Worm (Caenorhabditis elegans) whole organism, late embryonic: Measurements from ENCODE around the gene H40L08.3.

Source experiments
- C38D4.7 ChIP-seq: fragments of 200-800 bp; sonication (Bioruptor generic); optimal IDR thresholded peaks from 2 replicates; lab custom pipeline; 2018; ENCODE audit warnings: mild to moderate bottlenecking, missing genetic modification characterization, moderate library complexity, missing compliant biosample characterization
- F13H6.1 ChIP-seq: sonication (generic microtip); optimal IDR thresholded peaks from 2 replicates; lab custom pipeline; 2016; ENCODE audit warnings: missing genetic modification characterization, missing compliant biosample characterization
- K02D7.2 ChIP-seq: sonication (generic microtip); optimal IDR thresholded peaks from 2 replicates; lab custom pipeline; 2017; ENCODE audit warnings: mild to moderate bottlenecking, missing genetic modification characterization, missing compliant biosample characterization
- K09A11.1 ChIP-seq: sonication (generic microtip); optimal IDR thresholded peaks from 2 replicates; lab custom pipeline; 2017; ENCODE audit warnings: antibody characterized with exemption, mild to moderate bottlenecking, missing genetic modification characterization, missing compliant biosample characterization; ENCODE audit not compliant: insufficient read depth
- T23F11.4 ChIP-seq: fragments of 200-800 bp; sonication (Bioruptor generic); optimal IDR thresholded peaks from 2 replicates; lab custom pipeline; 2018; ENCODE audit warnings: mild to moderate bottlenecking, missing genetic modification characterization, missing compliant biosample characterization
- Y22D7AL.16 ChIP-seq: sonication (generic microtip); optimal IDR thresholded peaks from 2 replicates; lab custom pipeline; 2016; ENCODE audit warnings: missing genetic modification characterization, missing compliant biosample characterization
- ahr-1 ChIP-seq: sonication (generic microtip); optimal IDR thresholded peaks from 2 replicates; lab custom pipeline; 2016; ENCODE audit warnings: missing genetic modification characterization, missing compliant biosample characterization
- ama-1 ChIP-seq: fragments of 150-350 bp; optimal IDR thresholded peaks from 2 replicates; lab custom pipeline; 2014
- ceh-18 ChIP-seq: sonication (generic microtip); optimal IDR thresholded peaks from 2 replicates; lab custom pipeline; 2016; ENCODE audit warnings: missing genetic modification characterization, missing compliant biosample characterization
- ceh-22 ChIP-seq: sonication (generic microtip); optimal IDR thresholded peaks from 2 replicates; lab custom pipeline; 2017; ENCODE audit warnings: missing biosample characterization, missing genetic modification characterization
- ceh-31 ChIP-seq: sonication (generic microtip); optimal IDR thresholded peaks from 2 replicates; lab custom pipeline; 2016; ENCODE audit warnings: missing genetic modification characterization, missing compliant biosample characterization
- ceh-6 ChIP-seq: fragments of 200-800 bp; sonication (Bioruptor generic); optimal IDR thresholded peaks from 2 replicates; lab custom pipeline; 2018; ENCODE audit warnings: mild to moderate bottlenecking, missing genetic modification characterization, missing compliant biosample characterization
- ceh-9 ChIP-seq: sonication (generic microtip); optimal IDR thresholded peaks from 2 replicates; lab custom pipeline; 2016; ENCODE audit warnings: mild to moderate bottlenecking, missing genetic modification characterization, inconsistent platforms, missing compliant biosample characterization
- che-1 ChIP-seq: sonication (generic microtip); optimal IDR thresholded peaks from 2 replicates; lab custom pipeline; 2016; ENCODE audit warnings: mild to moderate bottlenecking, missing genetic modification characterization, missing compliant biosample characterization
- dmd-4 ChIP-seq: sonication (generic microtip); optimal IDR thresholded peaks from 2 replicates; lab custom pipeline; 2016; ENCODE audit warnings: borderline replicate concordance, missing genetic modification characterization, missing compliant biosample characterization
- dve-1 ChIP-seq: sonication (generic microtip); optimal IDR thresholded peaks from 2 replicates; lab custom pipeline; 2017; ENCODE audit warnings: antibody characterized with exemption, mild to moderate bottlenecking, missing genetic modification characterization, missing compliant biosample characterization
- elt-2 ChIP-seq: sonication (generic microtip); optimal IDR thresholded peaks from 2 replicates; lab custom pipeline; 2016; ENCODE audit warnings: missing genetic modification reagents, missing genetic modification characterization, missing compliant biosample characterization
- elt-4 ChIP-seq: sonication (generic microtip); optimal IDR thresholded peaks from 2 replicates; lab custom pipeline; 2016; ENCODE audit warnings: missing genetic modification characterization, missing compliant biosample characterization
- ets-4 ChIP-seq: sonication (generic microtip); optimal IDR thresholded peaks from 2 replicates; lab custom pipeline; 2016; ENCODE audit warnings: missing genetic modification characterization, missing compliant biosample characterization
- gmeb-2 ChIP-seq: sonication (generic microtip); optimal IDR thresholded peaks from 2 replicates; lab custom pipeline; 2016; ENCODE audit warnings: missing genetic modification characterization, inconsistent platforms, missing compliant biosample characterization
- hlh-13 ChIP-seq: fragments of 200-800 bp; sonication (Bioruptor generic); optimal IDR thresholded peaks from 2 replicates; lab custom pipeline; 2018; ENCODE audit warnings: mild to moderate bottlenecking, missing genetic modification characterization, missing compliant biosample characterization
- hlh-15 ChIP-seq: sonication (generic microtip); optimal IDR thresholded peaks from 2 replicates; lab custom pipeline; 2016; ENCODE audit warnings: missing genetic modification characterization, missing compliant biosample characterization
- madf-2 ChIP-seq: sonication (generic microtip); optimal IDR thresholded peaks from 2 replicates; lab custom pipeline; 2017; ENCODE audit warnings: missing genetic modification characterization, missing compliant biosample characterization
- mec-3 ChIP-seq: sonication (generic microtip); optimal IDR thresholded peaks from 2 replicates; lab custom pipeline; 2016; ENCODE audit warnings: borderline replicate concordance, missing genetic modification characterization, missing compliant biosample characterization
- nfya-1 ChIP-seq: sonication (generic microtip); optimal IDR thresholded peaks from 2 replicates; lab custom pipeline; 2017; ENCODE audit warnings: missing genetic modification characterization, mild to moderate bottlenecking, missing compliant biosample characterization, antibody characterized with exemption, moderate library complexity
- nhr-11 ChIP-seq: fragments of 150-350 bp; optimal IDR thresholded peaks from 2 replicates; lab custom pipeline; 2014; ENCODE audit warnings: missing biosample characterization, missing genetic modification characterization
- nhr-232 ChIP-seq: sonication (generic microtip); optimal IDR thresholded peaks from 2 replicates; lab custom pipeline; 2016; ENCODE audit warnings: missing genetic modification characterization, missing compliant biosample characterization
- npax-4 ChIP-seq: sonication (generic microtip); optimal IDR thresholded peaks from 2 replicates; lab custom pipeline; 2016; ENCODE audit warnings: missing genetic modification characterization, missing compliant biosample characterization
- odd-2 ChIP-seq: sonication (generic microtip); optimal IDR thresholded peaks from 2 replicates; lab custom pipeline; 2017; ENCODE audit warnings: antibody characterized with exemption, mild to moderate bottlenecking, missing genetic modification characterization, missing compliant biosample characterization
- pat-9 ChIP-seq: fragments of 200-800 bp; sonication (Bioruptor generic); optimal IDR thresholded peaks from 2 replicates; lab custom pipeline; 2018; ENCODE audit warnings: mild to moderate bottlenecking, missing genetic modification characterization, moderate library complexity, missing compliant biosample characterization
- pqm-1 ChIP-seq: sonication (generic microtip); optimal IDR thresholded peaks from 2 replicates; lab custom pipeline; 2016; ENCODE audit warnings: missing genetic modification characterization, missing compliant biosample characterization
- pros-1 ChIP-seq: fragments of 150-350 bp; optimal IDR thresholded peaks from 2 replicates; lab custom pipeline; 2014; ENCODE audit warnings: missing biosample characterization, missing genetic modification reagents, missing genetic modification characterization
- sdc-2 ChIP-seq: sonication (generic microtip); optimal IDR thresholded peaks from 2 replicates; lab custom pipeline; 2016; ENCODE audit warnings: missing genotype, missing genetic modification characterization, missing compliant biosample characterization
- syd-9 ChIP-seq: sonication (generic microtip); optimal IDR thresholded peaks from 2 replicates; lab custom pipeline; 2016; ENCODE audit warnings: mild to moderate bottlenecking, missing genetic modification characterization, moderate library complexity, missing compliant biosample characterization
- unc-3 ChIP-seq, 2 experiments: fragments of 200-800 bp in 1 of 2; sonication (Bioruptor generic) in 1 of 2; sonication (generic microtip) in 1 of 2; conservative IDR thresholded peaks in 1 of 2; optimal IDR thresholded peaks in 1 of 2; 2 replicates each; pipeline versions ENCODE4 v1.3.6 to Lab custom; 2016 to 2022; ENCODE audit warnings: missing compliant biosample characterization in 2 of 2, missing genetic modification characterization in 2 of 2, missing genetic modification reagents in 1 of 2
- unc-42 ChIP-seq: sonication (generic microtip); optimal IDR thresholded peaks from 2 replicates; lab custom pipeline; 2016; ENCODE audit warnings: missing genotype, missing genetic modification characterization, missing compliant biosample characterization
- unc-55 ChIP-seq: sonication (generic microtip); optimal IDR thresholded peaks from 2 replicates; lab custom pipeline; 2017; ENCODE audit warnings: missing biosample characterization, missing genetic modification reagents, missing genetic modification characterization
- unc-86 ChIP-seq: sonication (generic microtip); optimal IDR thresholded peaks from 2 replicates; lab custom pipeline; 2016; ENCODE audit warnings: missing genetic modification characterization, missing compliant biosample characterization
- zip-5 ChIP-seq: sonication (generic microtip); optimal IDR thresholded peaks from 2 replicates; lab custom pipeline; 2016; ENCODE audit warnings: missing genetic modification characterization, missing compliant biosample characterization
- ztf-16 ChIP-seq: sonication (generic microtip); optimal IDR thresholded peaks from 2 replicates; lab custom pipeline; 2017; ENCODE audit warnings: missing genetic modification characterization, missing compliant biosample characterization

H40L08.3 gene

ce11 chrX:15077597-15078261, 1.8 kb upstream of the H40L08.3 start, which contains the start of the genes H40L08.8, H40L08.2 and H40L08.7:
TSS of gene H40L08.8 (minus strand) at chrX:15077633.
TSS of gene H40L08.2 (minus strand) at chrX:15077744.
TSS of gene H40L08.7 (minus strand) at chrX:15077744.
- TF ChIP-seq hlh-15 (tag; lab: Kevin White, UChicago) (no peak), elt-2 (tag; lab: Kevin White, UChicago) (peak; percentile 3)
- TF ChIP-seq, all 69 proteins: peak for 1

DNA sequence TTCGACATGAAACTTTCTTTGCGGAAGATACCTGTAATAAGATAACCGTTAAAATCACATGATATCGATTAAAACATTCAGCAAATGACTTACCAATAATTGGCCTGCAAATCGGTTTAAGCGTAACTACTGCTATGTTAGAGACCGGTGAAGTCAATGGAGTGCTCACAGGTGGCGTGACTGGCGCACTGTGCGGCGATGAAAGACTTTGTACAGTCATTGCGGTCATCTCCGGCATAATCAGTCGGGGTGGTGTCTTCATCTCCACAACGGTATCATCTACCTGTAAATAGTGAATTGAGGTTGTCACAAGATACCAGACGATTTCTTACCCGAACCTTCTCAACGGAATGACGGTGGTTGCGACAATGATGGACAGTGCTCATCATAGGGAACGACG, 1.0 kb upstream of the H40L08.3 start:
- TF ChIP-seq unc-42 (tag; lab: Kevin White, UChicago) (no peak), syd-9 (no peak), pros-1 (tag; lab: Kevin White, UChicago) (no peak), dmd-4 (tag; lab: Kevin White, UChicago) (no peak), ceh-9 (tag; lab: Kevin White, UChicago) (no peak), nfya-1 (tag; lab: Kevin White, UChicago) (no peak), pqm-1 (no peak), pat-9 (tag; lab: Kevin White, UChicago) (no peak), dve-1 (no peak), hlh-15 (tag; lab: Kevin White, UChicago) (no peak), npax-4 (tag; lab: Kevin White, UChicago) (no peak)

- TF ChIP-seq dmd-4 (tag; lab: Kevin White, UChicago) (no peak), unc-55 (GFP tag; lab: Kevin White, UChicago) (no peak), Y22D7AL.16 (no peak), unc-86 (tag; lab: Kevin White, UChicago) (no peak)
These were observed 722 bp downstream of the H40L08.3 start for ce11 chrX:15075170-15075569.

DNA sequence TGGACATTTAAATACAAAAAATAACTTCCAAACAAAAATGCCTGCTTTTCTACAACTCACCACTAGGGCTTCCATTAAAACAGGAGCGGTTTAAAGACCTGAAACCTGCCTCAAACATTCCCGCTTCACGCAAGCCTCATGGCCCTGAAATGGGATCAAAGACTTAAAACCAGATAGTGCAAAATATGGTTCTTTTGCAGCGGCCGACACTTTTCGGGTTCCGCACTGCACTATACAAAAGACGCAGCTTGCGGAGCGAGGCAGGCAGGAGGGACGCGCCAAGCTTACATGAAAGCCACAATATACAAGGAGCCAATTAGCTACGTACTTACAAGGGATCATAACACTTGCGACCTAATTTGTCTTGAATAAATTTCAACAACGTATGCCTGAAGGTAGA, 2.4 kb downstream of the H40L08.3 start:
- no peak for TF ChIP-seq ceh-18 (tag; lab: Kevin White, UChicago)
- TF ChIP-seq syd-9, result no peak
- TF ChIP-seq Y22D7AL.16, result no peak
- TF ChIP-seq mec-3 (tag; lab: Kevin White, UChicago), result no peak
- TF ChIP-seq elt-4 (tag; lab: Kevin White, UChicago), result no peak
- no peak for TF ChIP-seq K02D7.2 (tag; lab: Kevin White, UChicago)
- TF ChIP-seq nhr-232 (tag; lab: Kevin White, UChicago), result no peak
- TF ChIP-seq F13H6.1 (tag; lab: Kevin White, UChicago), result no peak
- no peak for TF ChIP-seq ceh-22
- no peak for TF ChIP-seq ceh-31 (tag; lab: Kevin White, UChicago)
- TF ChIP-seq gmeb-2, result no peak
- no peak for TF ChIP-seq ama-1 (lab: Kevin White, UChicago)
- no peak for TF ChIP-seq odd-2
- no peak for TF ChIP-seq nfya-1 (tag; lab: Kevin White, UChicago)
- no peak for TF ChIP-seq sdc-2 (tag; lab: Kevin White, UChicago)
- TF ChIP-seq nhr-11 (tag; lab: Kevin White, UChicago), result no peak

DNA sequence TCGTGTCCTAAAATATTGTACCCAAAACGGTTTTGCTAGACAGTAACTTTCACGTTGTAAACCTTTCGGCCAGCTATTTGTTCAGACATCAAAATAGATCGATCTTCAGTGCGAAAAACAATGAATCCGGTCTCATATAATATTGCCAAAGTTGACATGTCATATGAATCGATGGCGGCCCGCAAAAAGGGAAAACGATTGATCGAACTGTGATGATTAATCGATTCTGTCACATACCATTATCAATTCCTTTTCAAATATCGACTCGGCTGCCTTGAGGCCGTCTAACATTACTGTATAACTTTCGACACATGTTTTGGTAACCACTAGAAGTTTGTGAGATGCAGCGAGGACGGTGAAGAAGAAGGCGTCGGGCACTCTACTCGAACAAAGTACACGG, 3.0 kb downstream of the H40L08.3 start:
- TF ChIP-seq madf-2 (tag; lab: Kevin White, UChicago) (no peak), dve-1 (no peak), Y22D7AL.16 (no peak), dmd-4 (tag; lab: Kevin White, UChicago) (no peak), ztf-16 (no peak), sdc-2 (tag; lab: Kevin White, UChicago) (no peak), pat-9 (tag; lab: Kevin White, UChicago) (no peak), npax-4 (tag; lab: Kevin White, UChicago) (no peak)

DNA sequence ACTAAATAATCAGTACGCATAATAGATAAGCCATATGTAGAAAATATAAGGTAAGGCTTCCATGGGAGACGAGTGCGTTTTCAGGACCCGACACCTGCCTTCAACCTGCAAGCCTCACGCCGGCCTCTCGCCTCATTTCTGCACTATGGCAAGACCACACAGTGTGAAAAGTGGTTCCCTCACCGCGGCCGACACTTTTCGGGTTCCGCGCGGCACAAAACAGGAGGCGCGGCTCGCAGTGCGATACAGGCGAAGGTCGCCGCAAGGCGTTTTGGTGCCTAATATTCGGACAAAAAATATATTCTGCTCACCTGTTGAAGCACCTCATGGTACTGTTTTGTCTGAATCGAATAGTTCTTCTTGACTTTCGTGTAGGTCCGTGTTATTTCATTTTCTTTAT, 5.8 kb downstream of the H40L08.3 start:
- TF ChIP-seq unc-3 (GFP tag; conservative IDR thresholded peaks at IDR 0.05; lab: Robert Waterston, UW) (no peak), unc-3 (tag; optimal IDR thresholded peaks at IDR 0.05; lab: Kevin White, UChicago) (no peak), elt-4 (tag; lab: Kevin White, UChicago) (no peak), zip-5 (tag; lab: Kevin White, UChicago) (no peak), che-1 (tag; lab: Kevin White, UChicago) (no peak), unc-86 (tag; lab: Kevin White, UChicago) (no peak), C38D4.7 (GFP tag; lab: Kevin White, UChicago) (no peak), ceh-6 (GFP tag; lab: Kevin White, UChicago) (no peak), T23F11.4 (no peak), gmeb-2 (no peak), ets-4 (tag; lab: Kevin White, UChicago) (no peak), F13H6.1 (tag; lab: Kevin White, UChicago) (no peak), ahr-1 (no peak), K09A11.1 (tag; lab: Kevin White, UChicago) (no peak), hlh-13 (GFP tag; lab: Kevin White, UChicago) (no peak), sdc-2 (tag; lab: Kevin White, UChicago) (no peak)
- TF ChIP-seq, all 69 proteins: peak for 0
